Worm (Caenorhabditis elegans): Measurements from ENCODE around the gene nspe-7.

ce11 chrII:12619288-12619687, 7.7 kb upstream of the nspe-7 start, which contains the start of gene nspe-2:
- TF ChIP-seq ceh-9 (tag; optimal IDR thresholded peaks at IDR 0.05), result no peak
- no peak for TF ChIP-seq sox-4 (tag; optimal IDR thresholded peaks at IDR 0.05)
- TF ChIP-seq fkh-10 (GFP tag; optimal IDR thresholded peaks at IDR 0.05), result no peak
- no peak for TF ChIP-seq ama-1 (optimal IDR thresholded peaks at IDR 0.05)
- no peak for TF ChIP-seq ets-4 (tag; optimal IDR thresholded peaks at IDR 0.05)
- TF ChIP-seq pha-4 (tag; optimal IDR thresholded peaks at IDR 0.05), result no peak
- no peak for TF ChIP-seq unc-86 (tag; optimal IDR thresholded peaks at IDR 0.05)
- no peak for TF ChIP-seq ttx-3 (tag; optimal IDR thresholded peaks at IDR 0.05)
- TF ChIP-seq tbx-7 (tag; optimal IDR thresholded peaks at IDR 0.05), result no peak
- TF ChIP-seq F13H6.1 (tag; optimal IDR thresholded peaks at IDR 0.05), result no peak
- no peak for TF ChIP-seq unc-55 (GFP tag; optimal IDR thresholded peaks at IDR 0.05)
- no peak for TF ChIP-seq pag-3 (tag; optimal IDR thresholded peaks at IDR 0.05; ENCODE audit: borderline replicate concordance)
- TF ChIP-seq ztf-16 (tag; optimal IDR thresholded peaks at IDR 0.05), result no peak
- TF ChIP-seq nhr-11 (tag; optimal IDR thresholded peaks at IDR 0.05), result no peak

All from whole organism, late embryonic.